Fruit fly (Drosophila melanogaster) whole organism, embryonic: Measurements from ENCODE around the gene Awh.
A peak's percentile ranks its signal among the peaks of the same experiment; 100 is the strongest.

Experiments
- Abd-B ChIP-seq: fragments of 200-800 bp; sonication (Bioruptor generic); optimal IDR thresholded peaks from 2 replicates; lab custom pipeline; 2018; ENCODE audit warnings: missing biosample characterization, mild to moderate bottlenecking, missing genetic modification characterization, moderate library complexity
- Blimp-1 ChIP-seq: fragments of 200-800 bp; sonication (Bioruptor generic); optimal IDR thresholded peaks from 3 replicates; lab custom pipeline; 2018; ENCODE audit warnings: missing biosample characterization, missing genetic modification characterization, mild to moderate bottlenecking, moderate library complexity, missing genetic modification reagents
- CG10321 ChIP-seq: fragments of 200-800 bp; sonication (Bioruptor generic); IDR thresholded peaks from 2 replicates; pipeline ENCODE4 v1.3.6; 2022; ENCODE audit warnings: missing biosample characterization, missing genetic modification characterization
- CG10543 ChIP-seq: fragments of 200-800 bp; sonication (Bioruptor generic); optimal IDR thresholded peaks from 3 replicates; lab custom pipeline; 2017; ENCODE audit warnings: missing biosample characterization, mild to moderate bottlenecking, missing genetic modification characterization, moderate library complexity
- CG13424 ChIP-seq: fragments of 200-800 bp; sonication (Bioruptor generic); optimal IDR thresholded peaks from 2 replicates; lab custom pipeline; 2019; ENCODE audit warnings: missing biosample characterization, mild to moderate bottlenecking, missing genetic modification characterization, moderate library complexity
- CG14441 ChIP-seq: fragments of 200-800 bp; sonication (Bioruptor generic); IDR thresholded peaks from 2 replicates; pipeline ENCODE4 v1.3.6; 2022; ENCODE audit warnings: missing biosample characterization, missing genetic modification characterization
- CG16779 ChIP-seq: fragments of 200-800 bp; sonication (Bioruptor generic); IDR thresholded peaks from 2 replicates; pipeline ENCODE4 v1.3.6; 2022; ENCODE audit warnings: missing biosample characterization, missing genetic modification characterization
- CG17361 ChIP-seq: fragments of 200-800 bp; sonication (Bioruptor generic); IDR thresholded peaks from 3 replicates; pipeline ENCODE4 v1.3.6; 2022; ENCODE audit warnings: missing biosample characterization, missing genetic modification characterization
- CG17568 ChIP-seq: fragments of 200-800 bp; sonication (Bioruptor generic); optimal IDR thresholded peaks from 2 replicates; lab custom pipeline; 2018; ENCODE audit warnings: missing biosample characterization, mild to moderate bottlenecking, missing genetic modification characterization, moderate library complexity
- CG18011 ChIP-seq: fragments of 200-800 bp; sonication (Bioruptor generic); optimal IDR thresholded peaks from 2 replicates; lab custom pipeline; 2017; ENCODE audit warnings: missing biosample characterization, missing genetic modification characterization, mild to moderate bottlenecking, moderate library complexity, missing genotype
- CG18476 ChIP-seq: fragments of 200-800 bp; sonication (Bioruptor generic); optimal IDR thresholded peaks from 2 replicates; lab custom pipeline; 2016; ENCODE audit warnings: missing biosample characterization, mild to moderate bottlenecking, missing genetic modification characterization
- CG18599 ChIP-seq: fragments of 200-800 bp; sonication (Bioruptor generic); optimal IDR thresholded peaks from 3 replicates; lab custom pipeline; 2017; ENCODE audit warnings: missing biosample characterization, missing genetic modification characterization, mild to moderate bottlenecking, moderate library complexity, missing genetic modification reagents
- CG2199 ChIP-seq: fragments of 200-800 bp; sonication (Bioruptor generic); IDR thresholded peaks from 3 replicates; pipeline ENCODE4 v1.3.6; 2022; ENCODE audit warnings: missing biosample characterization, missing genetic modification characterization
- CG3065 ChIP-seq: fragments of 200-800 bp; sonication (Bioruptor generic); optimal IDR thresholded peaks from 2 replicates; lab custom pipeline; 2016; ENCODE audit warnings: missing biosample characterization, missing genetic modification characterization
- CG3163 ChIP-seq: fragments of 200-800 bp; sonication (Bioruptor generic); optimal IDR thresholded peaks from 3 replicates; lab custom pipeline; 2016; ENCODE audit warnings: missing biosample characterization, missing genetic modification characterization
- CG32772 ChIP-seq: fragments of 200-800 bp; sonication (Bioruptor generic); IDR thresholded peaks from 2 replicates; pipeline ENCODE4 v1.3.6; 2022; ENCODE audit warnings: missing biosample characterization, missing genetic modification characterization
- CG43689 ChIP-seq: fragments of 200-800 bp; sonication (Bioruptor generic); IDR thresholded peaks from 2 replicates; pipeline ENCODE4 v1.3.6; 2022; ENCODE audit warnings: missing biosample characterization, missing genetic modification characterization
- CG4707 ChIP-seq: fragments of 200-800 bp; sonication (Bioruptor generic); optimal IDR thresholded peaks from 2 replicates; lab custom pipeline; 2018; ENCODE audit warnings: missing biosample characterization, mild to moderate bottlenecking, missing genetic modification characterization, moderate library complexity
- CG5953 ChIP-seq: fragments of 200-800 bp; sonication (Bioruptor generic); IDR thresholded peaks from 2 replicates; pipeline ENCODE4 v1.3.6; 2022; ENCODE audit warnings: missing biosample characterization, missing genetic modification characterization
- CG7271 ChIP-seq: fragments of 200-800 bp; sonication (Bioruptor generic); optimal IDR thresholded peaks from 2 replicates; lab custom pipeline; 2018; ENCODE audit warnings: missing biosample characterization, mild to moderate bottlenecking, missing genetic modification characterization, moderate library complexity
- Dll ChIP-seq: fragments of 200-800 bp; sonication (Bioruptor generic); IDR thresholded peaks from 4 replicates; pipeline ENCODE4 v1.3.6; 2022; ENCODE audit warnings: missing biosample characterization, missing genetic modification characterization; ENCODE audit not compliant: partially characterized antibody
- Doc2 ChIP-seq: fragments of 200-800 bp; sonication (Bioruptor generic); IDR thresholded peaks from 2 replicates; pipeline ENCODE4 v1.3.6; 2022; ENCODE audit warnings: missing biosample characterization, missing genetic modification characterization
- Eip74EF ChIP-seq, 2 experiments: fragments of 200-800 bp in 1 of 2; fragments of >200 bp in 1 of 2; sonication (Bioruptor generic) in 1 of 2; optimal IDR thresholded peaks; 2 replicates each; lab custom pipeline; 2017 to 2019; ENCODE audit warnings: missing biosample characterization in 2 of 2, missing genetic modification characterization in 2 of 2, mild to moderate bottlenecking in 1 of 2, moderate library complexity in 1 of 2
- H2.0 ChIP-seq: fragments of 200-800 bp; sonication (Bioruptor generic); IDR thresholded peaks from 2 replicates; pipeline ENCODE4 v1.3.6; 2022; ENCODE audit warnings: missing biosample characterization, missing genetic modification characterization
- Neu2 ChIP-seq: fragments of 200-800 bp; sonication (Bioruptor generic); optimal IDR thresholded peaks from 3 replicates; lab custom pipeline; 2016; ENCODE audit warnings: missing biosample characterization, missing genetic modification characterization, borderline replicate concordance
- Oaz ChIP-seq: fragments of 200-800 bp; sonication (Bioruptor generic); IDR thresholded peaks from 2 replicates; pipeline ENCODE4 v1.3.6; 2022; ENCODE audit warnings: missing biosample characterization, missing genetic modification characterization
- ara ChIP-seq: fragments of 200-800 bp; sonication (Bioruptor generic); IDR thresholded peaks from 2 replicates; pipeline ENCODE4 v1.3.6; 2022; ENCODE audit warnings: missing biosample characterization, missing genetic modification characterization
- dati ChIP-seq: fragments of 200-800 bp; sonication (Bioruptor generic); IDR thresholded peaks from 2 replicates; pipeline ENCODE4 v1.3.6; 2022; ENCODE audit warnings: missing biosample characterization, missing genetic modification characterization
- dpn ChIP-seq, 2 experiments: fragments of 200-800 bp; sonication (Bioruptor generic); optimal IDR thresholded peaks; 3 replicates each; lab custom pipeline; 2016; ENCODE audit warnings: missing biosample characterization in 2 of 2, missing genetic modification characterization in 2 of 2
- emc ChIP-seq: fragments of 200-800 bp; sonication (Bioruptor generic); optimal IDR thresholded peaks from 2 replicates; lab custom pipeline; 2016; ENCODE audit warnings: missing biosample characterization, missing genetic modification characterization
- ftz-f1 ChIP-seq: fragments of 200-800 bp; sonication (Bioruptor generic); optimal IDR thresholded peaks from 2 replicates; lab custom pipeline; 2016; ENCODE audit warnings: missing biosample characterization, missing genetic modification characterization
- gce ChIP-seq: fragments of 200-800 bp; sonication (Bioruptor generic); IDR thresholded peaks from 3 replicates; pipeline ENCODE4 v1.3.6; 2022; ENCODE audit warnings: missing biosample characterization, missing genetic modification characterization
- grau ChIP-seq: fragments of 200-800 bp; optimal IDR thresholded peaks from 3 replicates; lab custom pipeline; 2019; ENCODE audit warnings: missing biosample characterization, mild to moderate bottlenecking, missing genetic modification characterization, moderate library complexity
- grn ChIP-seq: fragments of 200-800 bp; sonication (Bioruptor generic); optimal IDR thresholded peaks from 3 replicates; lab custom pipeline; 2017; ENCODE audit warnings: missing biosample characterization, missing genetic modification characterization
- hb ChIP-seq: fragments of 200-800 bp; sonication (Bioruptor generic); IDR thresholded peaks from 3 replicates; pipeline ENCODE4 v1.3.6; 2022; ENCODE audit warnings: missing biosample characterization, missing genetic modification characterization; ENCODE audit not compliant: partially characterized antibody
- ind ChIP-seq: fragments of 200-800 bp; sonication (Bioruptor generic); optimal IDR thresholded peaks from 3 replicates; lab custom pipeline; 2016; ENCODE audit warnings: missing biosample characterization, missing genetic modification characterization
- jumu ChIP-seq: fragments of 200-800 bp; sonication (Bioruptor generic); optimal IDR thresholded peaks from 3 replicates; lab custom pipeline; 2016; ENCODE audit warnings: missing biosample characterization, missing genetic modification characterization
- knrl ChIP-seq: fragments of 200-800 bp; sonication (Bioruptor generic); IDR thresholded peaks from 3 replicates; pipeline ENCODE4 v1.3.6; 2022; ENCODE audit warnings: missing biosample characterization, missing genetic modification characterization; ENCODE audit not compliant: partially characterized antibody
- maf-S ChIP-seq: fragments of 200-800 bp; sonication (Bioruptor generic); optimal IDR thresholded peaks from 2 replicates; lab custom pipeline; 2016; ENCODE audit warnings: missing biosample characterization, missing genetic modification characterization
- odd ChIP-seq: fragments of 200-800 bp; sonication (Bioruptor generic); optimal IDR thresholded peaks from 2 replicates; lab custom pipeline; 2017; ENCODE audit warnings: missing biosample characterization, mild to moderate bottlenecking, missing genetic modification characterization
- otp ChIP-seq: fragments of 200-800 bp; sonication (Bioruptor generic); IDR thresholded peaks from 3 replicates; pipeline ENCODE4, ENCODE4 v1.3.6; 2022; ENCODE audit warnings: missing biosample characterization, missing genetic modification characterization
- prd ChIP-seq, 3 experiments: fragments of >200 bp in 2 of 3; fragments of 200-800 bp in 1 of 3; sonication (Bioruptor generic) in 1 of 3; optimal IDR thresholded peaks in 2 of 3; IDR thresholded peaks in 1 of 3; 2 replicates in 2 of 3; 3 replicates in 1 of 3; pipeline versions ENCODE4 v1.3.6 to Lab custom; 2017 to 2022; ENCODE audit warnings: missing biosample characterization in 1 of 3, missing genetic modification characterization in 1 of 3
- sim ChIP-seq: fragments of 200-800 bp; sonication (Bioruptor generic); IDR thresholded peaks from 2 replicates; pipeline ENCODE4 v1.3.6; 2022; ENCODE audit warnings: missing biosample characterization, missing genetic modification characterization
- slp2 ChIP-seq: fragments of 200-800 bp; sonication (Bioruptor generic); optimal IDR thresholded peaks from 2 replicates; lab custom pipeline; 2016; ENCODE audit warnings: missing biosample characterization, missing genetic modification characterization
- so ChIP-seq: fragments of 200-800 bp; sonication (Bioruptor generic); IDR thresholded peaks from 3 replicates; pipeline ENCODE4 v1.3.6; 2022; ENCODE audit warnings: missing biosample characterization, missing genetic modification characterization
- sob ChIP-seq: fragments of 200-800 bp; sonication (Bioruptor generic); IDR thresholded peaks from 2 replicates; pipeline ENCODE4 v1.3.6; 2022; ENCODE audit warnings: missing biosample characterization, missing genetic modification characterization
- tap ChIP-seq: fragments of 200-800 bp; optimal IDR thresholded peaks from 3 replicates; lab custom pipeline; 2019; ENCODE audit warnings: missing biosample characterization, mild to moderate bottlenecking, missing genetic modification characterization, moderate library complexity
- trh ChIP-seq: fragments of 200-800 bp; sonication (Bioruptor generic); optimal IDR thresholded peaks from 2 replicates; lab custom pipeline; 2016; ENCODE audit warnings: missing biosample characterization, missing genetic modification characterization
- twi ChIP-seq: fragments of 200-800 bp; optimal IDR thresholded peaks from 2 replicates; lab custom pipeline; 2019; ENCODE audit warnings: missing biosample characterization, mild to moderate bottlenecking, missing genetic modification characterization, moderate library complexity
- zf30C ChIP-seq: fragments of 200-800 bp; sonication (Bioruptor generic); optimal IDR thresholded peaks from 3 replicates; lab custom pipeline; 2018; ENCODE audit warnings: missing biosample characterization, mild to moderate bottlenecking, missing genetic modification characterization

Awh gene

dm6 chr3L:3892154-3892624, 46.2 kb downstream of the Awh start, which contains the start of gene Fie (continued):
- TF ChIP-seq grau (tag; lab: Kevin White, UChicago) (peak; percentile 84), Eip74EF (GFP tag; optimal IDR thresholded peaks at IDR 0.05; lab: Kevin White, UChicago) (no peak), hb (GFP tag; lab: Robert Waterston, UW) (no peak), CG16779 (GFP tag; lab: Robert Waterston, UW) (no peak), CG2199 (GFP tag; lab: Robert Waterston, UW) (no peak), CG5953 (GFP tag; lab: Robert Waterston, UW) (no peak), tap (tag; lab: Kevin White, UChicago) (no peak), CG7271 (tag; lab: Kevin White, UChicago) (no peak), sob (GFP tag; lab: Robert Waterston, UW) (0 out of 2 replicates have a peak, but pooled peaks have one; percentile 56), ind (GFP tag; lab: Kevin White, UChicago) (peak; percentile 30), CG10321 (GFP tag; lab: Robert Waterston, UW) (no peak), CG18599 (GFP tag; lab: Kevin White, UChicago) (peak; percentile 89), CG17361 (GFP tag; lab: Robert Waterston, UW) (peak; percentile 72), ftz-f1 (no peak), CG13424 (tag; lab: Kevin White, UChicago) (peak; percentile 79), maf-S (peak; percentile 18), CG18476 (peak; percentile 50), dpn (GFP tag; optimal IDR thresholded peaks at IDR 0.05; lab: Kevin White, UChicago) (peak; percentile 31 to 50), CG10543 (peak; percentile 55), zf30C (no peak), slp2 (GFP tag; lab: Kevin White, UChicago) (no peak), H2.0 (GFP tag; lab: Robert Waterston, UW) (no peak), emc (GFP tag; lab: Kevin White, UChicago) (no peak), Dll (GFP tag; lab: Robert Waterston, UW) (no peak), dati (GFP tag; lab: Robert Waterston, UW) (no peak), twi (tag; lab: Kevin White, UChicago) (no peak), CG17568 (no peak), jumu (GFP tag; lab: Kevin White, UChicago) (no peak), grn (GFP tag; lab: Kevin White, UChicago) (peak; percentile 31), otp (no peak), CG3163 (no peak), CG3065 (no peak), CG14441 (peak; percentile 43; the same call in 1 of the 2 replicates), sim (GFP tag; lab: Robert Waterston, UW) (no peak), Doc2 (no peak), CG43689 (no peak), CG32772 (GFP tag; lab: Robert Waterston, UW) (no peak), Blimp-1 (GFP tag; lab: Kevin White, UChicago) (peak; percentile 40), gce (GFP tag; lab: Robert Waterston, UW) (no peak), Oaz (GFP tag; lab: Robert Waterston, UW) (no peak), Neu2 (GFP tag; lab: Kevin White, UChicago) (no peak), prd (optimal IDR thresholded peaks at IDR 0.05; lab: Kevin White, UChicago) (no peak), prd (GFP tag; IDR thresholded peaks at IDR 0.05; lab: Robert Waterston, UW) (peak; percentile 62; the same call in 2 of the 3 replicates), odd (peak; percentile 76), so (GFP tag; lab: Robert Waterston, UW) (0 out of 3 replicates have a peak, but pooled peaks have one; percentile 56), knrl (GFP tag; lab: Robert Waterston, UW) (no peak), CG18011 (GFP tag; lab: Kevin White, UChicago) (peak; percentile 30), trh (GFP tag; lab: Kevin White, UChicago) (no peak), ara (no peak), CG4707 (GFP tag; lab: Kevin White, UChicago) (no peak), Abd-B (GFP tag; lab: Kevin White, UChicago) (peak; percentile 64)
